Worm (Caenorhabditis elegans) whole organism, dauer: ENCODE results near the gene srd-8.

Source experiments
- unc-62 ChIP-seq: sonication (generic microtip); optimal IDR thresholded peaks from 2 replicates; lab custom pipeline; 2017; ENCODE audit warnings: missing biosample characterization, missing genetic modification reagents, missing genetic modification characterization

srd-8 gene

ce11 chrIV:5645514-5646052, at the start of gene srd-8, which contains the start of gene B0547.2:
srd-8 (minus strand) TSS chrIV:5645614.
B0547.2 (plus strand) TSS chrIV:5646002.
- TF ChIP-seq unc-62 (GFP tag; lab: Kevin White, UChicago) = no peak

- no peak for TF ChIP-seq unc-62 (GFP tag; lab: Kevin White, UChicago)
Measured at ce11 chrIV:5690386-5691080, 45.1 kb upstream of the srd-8 start, which contains the start of gene C55C3.8. C55C3.8 (plus strand) TSS chrIV:5691030.

ce11 chrIV:5685014-5685413, 39.6 kb upstream of the srd-8 start, which contains the start of gene C55C3.3:
C55C3.3 (plus strand) TSS chrIV:5685287.
- no peak for TF ChIP-seq unc-62 (GFP tag; lab: Kevin White, UChicago)

ce11 chrIV:5682547-5683234, 37.3 kb upstream of the srd-8 start, which contains the start of the genes C55C3.7 and C55C3.6:
C55C3.7 (minus strand) TSS chrIV:5682647.
C55C3.6 (plus strand) TSS chrIV:5683184.
- no peak for TF ChIP-seq unc-62 (GFP tag; lab: Kevin White, UChicago)

ce11 chrIV:5678044-5678443, 32.6 kb upstream of the srd-8 start, which contains the start of gene C55C3.4:
C55C3.4 (minus strand) TSS chrIV:5678144.
- no peak for TF ChIP-seq unc-62 (GFP tag; lab: Kevin White, UChicago)

- no peak for TF ChIP-seq unc-62 (GFP tag; lab: Kevin White, UChicago)
Measured at ce11 chrIV:5674435-5674834, 29.0 kb upstream of the srd-8 start, which contains the start of gene srd-5. srd-5 (minus strand) TSS chrIV:5674535.

ce11 chrIV:5671325-5671724, 25.9 kb upstream of the srd-8 start:
- no peak for TF ChIP-seq unc-62 (GFP tag; lab: Kevin White, UChicago)

- TF ChIP-seq unc-62 (GFP tag; lab: Kevin White, UChicago) = no peak
Measured at ce11 chrIV:5669459-5669858, 24.0 kb upstream of the srd-8 start, which contains the start of gene T19E7.6. T19E7.6 (minus strand) TSS chrIV:5669503.

- TF ChIP-seq unc-62 (GFP tag; lab: Kevin White, UChicago) = no peak
Measured at ce11 chrIV:5667191-5667590, 21.8 kb upstream of the srd-8 start.

ce11 chrIV:5666115-5667028, 21.0 kb upstream of the srd-8 start:
- TF ChIP-seq unc-62 (GFP tag; lab: Kevin White, UChicago) = no peak

- TF ChIP-seq unc-62 (GFP tag; lab: Kevin White, UChicago) = no peak
Measured at ce11 chrIV:5665353-5665918, 20.0 kb upstream of the srd-8 start.

- no peak for TF ChIP-seq unc-62 (GFP tag; lab: Kevin White, UChicago)
Measured at ce11 chrIV:5664375-5665004, 19.1 kb upstream of the srd-8 start, which contains the start of gene bec-1. bec-1 (minus strand) TSS chrIV:5664425.

ce11 chrIV:5662886-5663285, 17.5 kb upstream of the srd-8 start:
- no peak for TF ChIP-seq unc-62 (GFP tag; lab: Kevin White, UChicago)

- TF ChIP-seq unc-62 (GFP tag; lab: Kevin White, UChicago) = no peak
Measured at ce11 chrIV:5662073-5662472, 16.7 kb upstream of the srd-8 start.
